Worm (Caenorhabditis elegans) whole organism, young adult: ENCODE measurements around the gene C50B8.6.

ENCODE experiments used
- F52B5.7 ChIP-seq: sonication (generic microtip); optimal IDR thresholded peaks from 2 replicates; lab custom pipeline; 2016; ENCODE audit warnings: mild to moderate bottlenecking, missing genetic modification characterization, missing compliant biosample characterization
- Y79H2A.3 ChIP-seq: fragments of 200-800 bp; sonication (Bioruptor generic); conservative IDR thresholded peaks from 2 replicates; pipeline ENCODE4 v1.3.6; 2022; ENCODE audit warnings: missing genetic modification reagents, missing genetic modification characterization, missing compliant biosample characterization
- ZK185.1 ChIP-seq: sonication (generic microtip); optimal IDR thresholded peaks from 2 replicates; lab custom pipeline; 2016; ENCODE audit warnings: mild to moderate bottlenecking, missing genetic modification characterization, missing compliant biosample characterization; ENCODE audit not compliant: poor library complexity, severe bottlenecking
- ceh-100 ChIP-seq: fragments of 200-800 bp; sonication (Bioruptor generic); IDR thresholded peaks from 2 replicates; pipeline ENCODE4 v1.3.6; 2022; ENCODE audit warnings: missing genetic modification reagents, missing genetic modification characterization, missing compliant biosample characterization
- hmg-1.2 ChIP-seq: fragments of 200-800 bp; sonication (Bioruptor generic); IDR thresholded peaks from 2 replicates; pipeline ENCODE4 v1.3.6; 2022; ENCODE audit warnings: missing genetic modification reagents, missing genetic modification characterization, missing compliant biosample characterization
- nhr-179 ChIP-seq: sonication (generic microtip); optimal IDR thresholded peaks from 2 replicates; lab custom pipeline; 2016; ENCODE audit warnings: mild to moderate bottlenecking, missing genetic modification characterization, missing compliant biosample characterization
- tbp1 ChIP-seq: fragments of 200-800 bp; sonication (Bioruptor generic); optimal IDR thresholded peaks from 2 replicates; lab custom pipeline; 2018; ENCODE audit warnings: mild to moderate bottlenecking, missing genetic modification characterization, missing compliant biosample characterization
- unc-62 ChIP-seq: fragments of 150-350 bp; optimal IDR thresholded peaks from 2 replicates; lab custom pipeline; 2014; ENCODE audit warnings: missing biosample characterization, missing genetic modification reagents, missing genetic modification characterization

- TF ChIP-seq F52B5.7 (tag; lab: Kevin White, UChicago) (no peak), nhr-179 (tag; lab: Kevin White, UChicago) (no peak), ceh-100 (no peak), ZK185.1 (no peak), unc-62 (GFP tag; lab: Kevin White, UChicago) (no peak), hmg-1.2 (GFP tag; lab: Robert Waterston, UW) (no peak), Y79H2A.3 (GFP tag; lab: Robert Waterston, UW) (no peak), tbp1 (GFP tag; lab: Kevin White, UChicago) (no peak)
These were observed 46.3 kb upstream of the C50B8.6 start for ce11 chrV:13532469-13532868.
